Worm (Caenorhabditis elegans) whole organism, young adult: Measurements from ENCODE around the gene nhr-197.
"Not testable (repeated sequence)": the region's sequence is repeated elsewhere in the genome, so short reads cannot be mapped to it uniquely, and the experiment has no call there.

ENCODE experiments used
- F22D6.2 ChIP-seq: sonication (generic microtip); optimal IDR thresholded peaks from 2 replicates; lab custom pipeline; 2016; ENCODE audit warnings: mild to moderate bottlenecking, missing genetic modification characterization, missing compliant biosample characterization
- F23B12.7 ChIP-seq: sonication (generic microtip); optimal IDR thresholded peaks from 2 replicates; lab custom pipeline; 2017; ENCODE audit warnings: missing genetic modification characterization, mild to moderate bottlenecking, missing compliant biosample characterization, antibody characterized with exemption, moderate library complexity; ENCODE audit not compliant: insufficient read depth
- F37B4.10 ChIP-seq: fragments of 200-800 bp; sonication (Bioruptor generic); IDR thresholded peaks from 2 replicates; pipeline ENCODE4 v1.3.6; 2022; ENCODE audit warnings: missing genetic modification characterization, missing compliant biosample characterization
- F39B2.1 ChIP-seq: fragments of 200-800 bp; sonication (Bioruptor generic); IDR thresholded peaks from 2 replicates; pipeline ENCODE4 v1.3.6; 2022; ENCODE audit warnings: missing genetic modification reagents, missing genetic modification characterization, missing compliant biosample characterization
- K12H6.12 ChIP-seq: fragments of 200-800 bp; sonication (Bioruptor generic); optimal IDR thresholded peaks from 2 replicates; lab custom pipeline; 2018; ENCODE audit warnings: mild to moderate bottlenecking, missing genetic modification characterization, missing compliant biosample characterization
- T26A5.8 ChIP-seq: sonication (generic microtip); optimal IDR thresholded peaks from 2 replicates; lab custom pipeline; 2016; ENCODE audit warnings: missing genetic modification characterization, missing compliant biosample characterization
- aptf-2 ChIP-seq: fragments of 200-800 bp; sonication (Bioruptor generic); conservative IDR thresholded peaks from 2 replicates; pipeline ENCODE4 v1.3.6; 2022; ENCODE audit warnings: missing genetic modification reagents, missing genetic modification characterization, missing compliant biosample characterization
- aptf-3 ChIP-seq: fragments of 200-800 bp; sonication (Bioruptor generic); IDR thresholded peaks from 2 replicates; pipeline ENCODE4 v1.3.6; 2022; ENCODE audit warnings: missing genetic modification characterization, missing compliant biosample characterization
- bed-1 ChIP-seq: fragments of 200-800 bp; sonication (Bioruptor generic); IDR thresholded peaks from 2 replicates; pipeline ENCODE4 v1.3.6; 2022; ENCODE audit warnings: missing genetic modification reagents, missing genetic modification characterization, missing compliant biosample characterization
- bed-2 ChIP-seq: fragments of 200-800 bp; sonication (Bioruptor generic); IDR thresholded peaks from 2 replicates; pipeline ENCODE4 v1.3.6; 2022; ENCODE audit warnings: missing genetic modification reagents, missing genetic modification characterization, missing compliant biosample characterization
- ceh-91 ChIP-seq: fragments of 200-800 bp; sonication (Bioruptor generic); IDR thresholded peaks from 2 replicates; pipeline ENCODE4 v1.3.6; 2022; ENCODE audit warnings: missing genetic modification reagents, missing genetic modification characterization, missing compliant biosample characterization
- dox-1 ChIP-seq: fragments of 200-800 bp; sonication (Bioruptor generic); IDR thresholded peaks from 2 replicates; pipeline ENCODE4 v1.3.6; 2022; ENCODE audit warnings: missing genetic modification reagents, missing genetic modification characterization, missing compliant biosample characterization
- ekl-4 ChIP-seq: fragments of 200-800 bp; sonication (Bioruptor generic); IDR thresholded peaks from 2 replicates; pipeline ENCODE4 v1.3.6; 2022; ENCODE audit warnings: missing genetic modification reagents, missing genetic modification characterization, missing compliant biosample characterization
- ets-4 ChIP-seq: fragments of 200-800 bp; sonication (Bioruptor generic); optimal IDR thresholded peaks from 2 replicates; lab custom pipeline; 2018; ENCODE audit warnings: mild to moderate bottlenecking, missing genetic modification characterization, missing compliant biosample characterization
- fkh-3 ChIP-seq: sonication (generic microtip); optimal IDR thresholded peaks from 2 replicates; lab custom pipeline; 2016; ENCODE audit warnings: mild to moderate bottlenecking, missing genetic modification characterization, missing compliant biosample characterization
- hlh-26 ChIP-seq: fragments of 200-800 bp; sonication (Bioruptor generic); conservative IDR thresholded peaks from 2 replicates; pipeline ENCODE4 v1.3.6; 2022; ENCODE audit warnings: missing genetic modification reagents, missing genetic modification characterization, missing compliant biosample characterization
- hmg-1.2 ChIP-seq: fragments of 200-800 bp; sonication (Bioruptor generic); IDR thresholded peaks from 2 replicates; pipeline ENCODE4 v1.3.6; 2022; ENCODE audit warnings: missing genetic modification reagents, missing genetic modification characterization, missing compliant biosample characterization
- hsf-1 ChIP-seq: fragments of 200-800 bp; sonication (Bioruptor generic); IDR thresholded peaks from 2 replicates; pipeline ENCODE4 v1.3.6; 2022; ENCODE audit warnings: missing genetic modification reagents, missing genetic modification characterization, missing compliant biosample characterization
- mel-28 ChIP-seq: sonication (generic microtip); optimal IDR thresholded peaks from 2 replicates; lab custom pipeline; 2016; ENCODE audit warnings: borderline replicate concordance, mild to moderate bottlenecking, missing genetic modification characterization, missing compliant biosample characterization
- nfya-1 ChIP-seq: sonication (generic microtip); optimal IDR thresholded peaks from 2 replicates; lab custom pipeline; 2017; ENCODE audit warnings: antibody characterized with exemption, missing compliant biosample characterization, missing genetic modification characterization, borderline replicate concordance; ENCODE audit not compliant: insufficient read depth
- pbrm-1 ChIP-seq: fragments of 200-800 bp; sonication (Bioruptor generic); IDR thresholded peaks from 2 replicates; pipeline ENCODE4 v1.3.6; 2022; ENCODE audit warnings: missing genetic modification reagents, missing genetic modification characterization, missing compliant biosample characterization
- pha-4 ChIP-seq: fragments of 150-350 bp; sonication (generic microtip); optimal IDR thresholded peaks from 2 replicates; lab custom pipeline; 2014; ENCODE audit warnings: missing biosample characterization, missing genetic modification reagents, missing genetic modification characterization
- rec-8 ChIP-seq, 2 experiments: sonication (generic microtip); optimal IDR thresholded peaks; 2 replicates each; lab custom pipeline; 2016; ENCODE audit warnings: mild to moderate bottlenecking in 2 of 2, missing genetic modification characterization in 2 of 2, missing genetic modification reagents in 2 of 2, missing genotype in 2 of 2, missing biosample characterization in 1 of 2, missing compliant biosample characterization in 1 of 2, moderate library complexity in 1 of 2
- rpc-1 ChIP-seq, 2 experiments: fragments of 150-350 bp in 1 of 2; sonication (generic microtip) in 1 of 2; optimal IDR thresholded peaks; 2 replicates each; lab custom pipeline; 2014 to 2018; ENCODE audit warnings: missing biosample characterization in 1 of 2, missing genetic modification characterization in 1 of 2, missing genetic modification reagents in 1 of 2, missing genotype in 1 of 2
- somi-1 ChIP-seq: fragments of 200-800 bp; sonication (Bioruptor generic); optimal IDR thresholded peaks from 2 replicates; lab custom pipeline; 2018; ENCODE audit warnings: mild to moderate bottlenecking, missing genetic modification characterization, missing compliant biosample characterization
- sptf-2 ChIP-seq: fragments of 200-800 bp; sonication (Bioruptor generic); optimal IDR thresholded peaks from 2 replicates; lab custom pipeline; 2018; ENCODE audit warnings: mild to moderate bottlenecking, missing genetic modification characterization, missing compliant biosample characterization
- tbp1 ChIP-seq: fragments of 200-800 bp; sonication (Bioruptor generic); optimal IDR thresholded peaks from 2 replicates; lab custom pipeline; 2018; ENCODE audit warnings: mild to moderate bottlenecking, missing genetic modification characterization, missing compliant biosample characterization
- zfh-2 ChIP-seq: fragments of 200-800 bp; sonication (Bioruptor generic); conservative IDR thresholded peaks from 2 replicates; pipeline ENCODE4 v1.3.6; 2022; ENCODE audit warnings: missing genetic modification reagents, missing genetic modification characterization, missing compliant biosample characterization
- ztf-22 ChIP-seq: fragments of 200-800 bp; sonication (Bioruptor generic); optimal IDR thresholded peaks from 2 replicates; lab custom pipeline; 2018; ENCODE audit warnings: mild to moderate bottlenecking, missing genetic modification characterization, moderate library complexity, missing compliant biosample characterization
- ztf-6 ChIP-seq: fragments of 200-800 bp; sonication (Bioruptor generic); IDR thresholded peaks from 2 replicates; pipeline ENCODE4 v1.3.6; 2022; ENCODE audit warnings: missing genetic modification reagents, missing genetic modification characterization, missing compliant biosample characterization

Gene nhr-197

DNA sequence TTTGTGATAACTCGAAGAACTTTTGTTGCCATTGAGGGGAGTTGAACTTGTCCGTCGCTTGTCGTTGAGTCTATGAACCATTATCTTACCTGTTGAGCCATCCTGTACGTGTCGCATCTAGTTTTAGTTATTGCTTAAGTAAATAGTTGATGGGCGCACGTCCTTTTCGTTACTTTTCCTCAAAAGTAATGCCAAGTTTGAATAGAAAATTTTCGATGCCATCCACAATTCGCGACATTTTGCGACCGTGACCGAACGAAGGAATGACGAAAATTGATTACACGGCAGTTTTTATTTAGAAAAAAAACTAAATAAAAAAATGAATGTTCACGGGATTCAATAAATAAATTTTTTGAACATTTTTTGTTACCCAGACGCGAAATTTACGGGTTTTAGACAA is 19.6 kb upstream of the nhr-197 start, which contains the start of gene F53E4.1:
Gene F53E4.1 (minus strand): TSS at position 101 of the 400 bp plus-strand sequence.
- TF ChIP-seq rpc-1 (optimal IDR thresholded peaks at IDR 0.05; lab: Kevin White, UChicago): not testable (repeated sequence)
- peak; percentile 12 for TF ChIP-seq rpc-1 (tag; optimal IDR thresholded peaks at IDR 0.05; lab: Kevin White, UChicago)
- TF ChIP-seq, all 124 proteins: peak for 1; not testable (repeated sequence) for 123

ce11 chrV:15668870-15669269 is 18.9 kb upstream of the nhr-197 start, which contains the start of gene K06B4.4:
TSS of gene K06B4.4 (plus strand) at chrV:15669170.
- TF ChIP-seq pha-4 (tag; lab: Kevin White, UChicago): no peak
- no peak for TF ChIP-seq pbrm-1 (GFP tag; lab: Robert Waterston, UW)
- no peak for TF ChIP-seq tbp1 (GFP tag; lab: Kevin White, UChicago)
- no peak for TF ChIP-seq nfya-1 (tag; lab: Kevin White, UChicago)
- no peak for TF ChIP-seq F22D6.2 (tag; lab: Kevin White, UChicago)
- TF ChIP-seq F39B2.1: no peak
- TF ChIP-seq hsf-1 (GFP tag; lab: Robert Waterston, UW): no peak
- TF ChIP-seq ekl-4 (GFP tag; lab: Robert Waterston, UW): no peak
- no peak for TF ChIP-seq ztf-22
- no peak for TF ChIP-seq fkh-3 (tag; lab: Kevin White, UChicago)

DNA sequence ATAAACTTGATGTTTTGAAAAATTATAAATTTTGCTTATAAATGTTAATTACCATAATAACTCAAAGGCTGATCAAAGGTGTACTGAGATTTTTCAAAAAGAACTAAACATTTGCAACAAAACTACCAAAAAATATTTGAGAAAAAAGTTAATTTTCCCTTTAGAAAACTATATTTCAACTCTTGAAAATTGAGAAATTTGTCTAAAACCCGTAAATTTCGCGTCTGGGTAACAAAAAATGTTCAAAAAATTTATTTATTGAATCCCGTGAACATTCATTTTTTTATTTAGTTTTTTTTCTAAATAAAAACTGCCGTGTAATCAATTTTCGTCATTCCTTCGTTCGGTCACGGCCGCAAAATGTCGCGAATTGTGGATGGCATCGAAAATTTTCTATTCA is 17.6 kb upstream of the nhr-197 start, which contains the start of gene K06B4.15:
Gene K06B4.15 (plus strand): TSS at position 301 of the 400 bp plus-strand sequence.
- not testable (repeated sequence) for TF ChIP-seq ceh-91 (GFP tag; lab: Robert Waterston, UW); hlh-26; hmg-1.2 (GFP tag; lab: Robert Waterston, UW)

- TF ChIP-seq pha-4 (tag; lab: Kevin White, UChicago) (no peak), aptf-3 (no peak), ets-4 (GFP tag; lab: Kevin White, UChicago) (no peak), aptf-2 (no peak), dox-1 (GFP tag; lab: Robert Waterston, UW) (no peak), ceh-91 (GFP tag; lab: Robert Waterston, UW) (no peak), sptf-2 (GFP tag; lab: Kevin White, UChicago) (no peak), mel-28 (tag; lab: Kevin White, UChicago) (no peak), bed-2 (GFP tag; lab: Robert Waterston, UW) (no peak), F22D6.2 (tag; lab: Kevin White, UChicago) (no peak), nfya-1 (tag; lab: Kevin White, UChicago) (no peak), K12H6.12 (tag; lab: Kevin White, UChicago) (no peak), somi-1 (no peak), F23B12.7 (tag; lab: Kevin White, UChicago) (no peak)
- TF ChIP-seq, all 124 proteins: peak for 0
Observed at ce11 chrV:15673707-15674106, 14.1 kb upstream of the nhr-197 start, which contains the start of gene nhr-51. TSS of gene nhr-51 (plus strand) at chrV:15674007.

ce11 chrV:15674899-15675298 is 12.9 kb upstream of the nhr-197 start:
- TF ChIP-seq bed-1 (0 out of 2 replicates have a peak, but pooled peaks have one; percentile 71), zfh-2 (GFP tag; lab: Robert Waterston, UW) (peak; percentile 72), T26A5.8 (tag; lab: Kevin White, UChicago) (no peak), rec-8 (tag; optimal IDR thresholded peaks at IDR 0.05; lab: Kevin White, UChicago) (no peak), F37B4.10 (no peak), ztf-6 (no peak)
